Fruit fly (Drosophila melanogaster) whole organism, embryonic: ENCODE data around the gene pyd.

Experiments
- Adf1 ChIP-seq: fragments of 200-800 bp; sonication (Bioruptor generic); IDR thresholded peaks from 2 replicates; pipeline ENCODE4 v1.3.6; 2022; ENCODE audit warnings: missing biosample characterization, missing genetic modification characterization
- Awh ChIP-seq: fragments of 200-800 bp; sonication (Bioruptor generic); IDR thresholded peaks from 2 replicates; pipeline ENCODE4, ENCODE4 v1.3.6; 2022; ENCODE audit warnings: missing biosample characterization, missing genetic modification characterization
- CG12219 ChIP-seq: fragments of 200-800 bp; sonication (Bioruptor generic); optimal IDR thresholded peaks from 3 replicates; lab custom pipeline; 2018; ENCODE audit warnings: missing biosample characterization, mild to moderate bottlenecking, missing genetic modification characterization
- CG12299 ChIP-seq: fragments of 200-800 bp; sonication (Bioruptor generic); optimal IDR thresholded peaks from 2 replicates; lab custom pipeline; 2018; ENCODE audit warnings: missing biosample characterization, mild to moderate bottlenecking, missing genetic modification characterization
- CG1233 ChIP-seq: fragments of 200-800 bp; sonication (Bioruptor generic); optimal IDR thresholded peaks from 4 replicates; lab custom pipeline; 2018; ENCODE audit warnings: missing biosample characterization, mild to moderate bottlenecking, missing genetic modification characterization
- CG12942 ChIP-seq: fragments of 200-800 bp; sonication (Bioruptor generic); optimal IDR thresholded peaks from 3 replicates; lab custom pipeline; 2016; ENCODE audit warnings: missing biosample characterization, missing genetic modification characterization
- CG13624 ChIP-seq: fragments of 200-800 bp; sonication (Bioruptor generic); optimal IDR thresholded peaks from 2 replicates; lab custom pipeline; 2016; ENCODE audit warnings: missing biosample characterization, missing genetic modification characterization
- CG13894 ChIP-seq: fragments of 200-800 bp; sonication (Bioruptor generic); optimal IDR thresholded peaks from 3 replicates; lab custom pipeline; 2018; ENCODE audit warnings: missing biosample characterization, mild to moderate bottlenecking, missing genetic modification characterization, moderate library complexity
- CG1603 ChIP-seq: fragments of 200-800 bp; sonication (Bioruptor generic); optimal IDR thresholded peaks from 2 replicates; lab custom pipeline; 2019; ENCODE audit warnings: missing biosample characterization, mild to moderate bottlenecking, missing genetic modification characterization, moderate library complexity
- CG17568 ChIP-seq: fragments of 200-800 bp; sonication (Bioruptor generic); optimal IDR thresholded peaks from 2 replicates; lab custom pipeline; 2018; ENCODE audit warnings: missing biosample characterization, mild to moderate bottlenecking, missing genetic modification characterization, moderate library complexity
- CG3407 ChIP-seq: fragments of 200-800 bp; sonication (Bioruptor generic); optimal IDR thresholded peaks from 2 replicates; lab custom pipeline; 2018; ENCODE audit warnings: missing biosample characterization, mild to moderate bottlenecking, missing genetic modification characterization
- CG43689 ChIP-seq: fragments of 200-800 bp; sonication (Bioruptor generic); IDR thresholded peaks from 2 replicates; pipeline ENCODE4 v1.3.6; 2022; ENCODE audit warnings: missing biosample characterization, missing genetic modification characterization
- CG4404 ChIP-seq: fragments of 200-800 bp; sonication (Bioruptor generic); IDR thresholded peaks from 2 replicates; pipeline ENCODE4 v1.3.6; 2022; ENCODE audit warnings: missing biosample characterization, missing genetic modification characterization
- CG6254 ChIP-seq: fragments of 200-800 bp; sonication (Bioruptor generic); optimal IDR thresholded peaks from 3 replicates; lab custom pipeline; 2017; ENCODE audit warnings: mild to moderate bottlenecking, missing biosample characterization, missing genetic modification reagents, missing genetic modification characterization
- CG6272 ChIP-seq: fragments of 200-800 bp; sonication (Bioruptor generic); IDR thresholded peaks from 2 replicates; pipeline ENCODE4 v1.3.6; 2022; ENCODE audit warnings: missing biosample characterization, missing genetic modification characterization
- CG6854 ChIP-seq: fragments of 200-800 bp; sonication (Bioruptor generic); optimal IDR thresholded peaks from 3 replicates; lab custom pipeline; 2017; ENCODE audit warnings: missing biosample characterization, mild to moderate bottlenecking, missing genetic modification characterization
- CG9817 ChIP-seq: fragments of 200-800 bp; sonication (Bioruptor generic); optimal IDR thresholded peaks from 2 replicates; lab custom pipeline; 2018; ENCODE audit warnings: missing biosample characterization, mild to moderate bottlenecking, missing genetic modification characterization, moderate library complexity
- Dip3 ChIP-seq: fragments of 200-800 bp; sonication (Bioruptor generic); optimal IDR thresholded peaks from 3 replicates; lab custom pipeline; 2016; ENCODE audit warnings: missing biosample characterization, missing genetic modification characterization
- Ets97D ChIP-seq: fragments of 200-800 bp; sonication (Bioruptor generic); optimal IDR thresholded peaks from 3 replicates; lab custom pipeline; 2016; ENCODE audit warnings: missing biosample characterization, missing genetic modification characterization
- H2.0 ChIP-seq: fragments of 200-800 bp; sonication (Bioruptor generic); IDR thresholded peaks from 2 replicates; pipeline ENCODE4 v1.3.6; 2022; ENCODE audit warnings: missing biosample characterization, missing genetic modification characterization
- HLH54F ChIP-seq: fragments of 200-800 bp; sonication (Bioruptor generic); optimal IDR thresholded peaks from 3 replicates; lab custom pipeline; 2016; ENCODE audit warnings: missing biosample characterization, missing genetic modification characterization
- Hr3 ChIP-seq: fragments of 200-800 bp; sonication (Bioruptor generic); optimal IDR thresholded peaks from 3 replicates; lab custom pipeline; 2016; ENCODE audit warnings: missing biosample characterization, missing genetic modification characterization
- MTF-1 ChIP-seq: fragments of 200-800 bp; sonication (Bioruptor generic); optimal IDR thresholded peaks from 2 replicates; lab custom pipeline; 2018; ENCODE audit warnings: missing biosample characterization, mild to moderate bottlenecking, missing genetic modification characterization, borderline replicate concordance
- Meics ChIP-seq: fragments of 200-800 bp; sonication (Bioruptor generic); optimal IDR thresholded peaks from 2 replicates; lab custom pipeline; 2017; ENCODE audit warnings: missing biosample characterization, mild to moderate bottlenecking, missing genetic modification characterization
- Sry-δ ChIP-seq: fragments of 200-800 bp; sonication (Bioruptor generic); optimal IDR thresholded peaks from 2 replicates; lab custom pipeline; 2016; ENCODE audit warnings: missing biosample characterization, missing genetic modification characterization
- TFAM ChIP-seq: fragments of 200-800 bp; sonication (Bioruptor generic); optimal IDR thresholded peaks from 2 replicates; lab custom pipeline; 2017; ENCODE audit warnings: missing biosample characterization, missing genetic modification characterization, inconsistent platforms
- ash1 ChIP-seq: fragments of 200-800 bp; sonication (Bioruptor generic); optimal IDR thresholded peaks from 2 replicates; lab custom pipeline; 2018; ENCODE audit warnings: missing biosample characterization, mild to moderate bottlenecking, missing genetic modification characterization
- cato ChIP-seq: fragments of 200-800 bp; sonication (Bioruptor generic); optimal IDR thresholded peaks from 2 replicates; lab custom pipeline; 2016; ENCODE audit warnings: missing biosample characterization, missing genetic modification characterization, borderline replicate concordance
- chn ChIP-seq: fragments of 200-800 bp; sonication (Bioruptor generic); optimal IDR thresholded peaks from 2 replicates; lab custom pipeline; 2016; ENCODE audit warnings: missing biosample characterization, missing genetic modification characterization
- crol ChIP-seq: fragments of 200-800 bp; sonication (Bioruptor generic); IDR thresholded peaks from 2 replicates; pipeline ENCODE4 v1.3.6; 2022; ENCODE audit warnings: missing biosample characterization, missing genetic modification characterization
- disco-r ChIP-seq: fragments of 200-800 bp; sonication (Bioruptor generic); optimal IDR thresholded peaks from 2 replicates; lab custom pipeline; 2016; ENCODE audit warnings: missing biosample characterization, missing genetic modification characterization
- ewg ChIP-seq: fragments of 200-800 bp; sonication (Bioruptor generic); optimal IDR thresholded peaks from 3 replicates; lab custom pipeline; 2017; ENCODE audit warnings: mild to moderate bottlenecking, missing biosample characterization, missing genetic modification reagents, missing genetic modification characterization
- gce ChIP-seq: fragments of 200-800 bp; sonication (Bioruptor generic); IDR thresholded peaks from 3 replicates; pipeline ENCODE4 v1.3.6; 2022; ENCODE audit warnings: missing biosample characterization, missing genetic modification characterization
- gem ChIP-seq: fragments of 200-800 bp; sonication (Bioruptor generic); optimal IDR thresholded peaks from 2 replicates; lab custom pipeline; 2019; ENCODE audit warnings: missing biosample characterization, mild to moderate bottlenecking, missing genetic modification characterization, moderate library complexity
- grau ChIP-seq: fragments of 200-800 bp; optimal IDR thresholded peaks from 3 replicates; lab custom pipeline; 2019; ENCODE audit warnings: missing biosample characterization, mild to moderate bottlenecking, missing genetic modification characterization, moderate library complexity
- gt ChIP-seq: fragments of 200-800 bp; sonication (Bioruptor generic); IDR thresholded peaks from 2 replicates; pipeline ENCODE4 v1.3.6; 2022; ENCODE audit warnings: missing biosample characterization, missing genetic modification characterization
- her ChIP-seq: fragments of 200-800 bp; sonication (Bioruptor generic); optimal IDR thresholded peaks from 2 replicates; lab custom pipeline; 2016; ENCODE audit warnings: missing biosample characterization, missing genetic modification characterization
- knrl ChIP-seq: fragments of 200-800 bp; sonication (Bioruptor generic); IDR thresholded peaks from 3 replicates; pipeline ENCODE4 v1.3.6; 2022; ENCODE audit warnings: missing biosample characterization, missing genetic modification characterization; ENCODE audit not compliant: partially characterized antibody
- lbe ChIP-seq: fragments of 200-800 bp; sonication (Bioruptor generic); optimal IDR thresholded peaks from 2 replicates; lab custom pipeline; 2016; ENCODE audit warnings: missing biosample characterization, mild to moderate bottlenecking, missing genetic modification characterization
- nerfin-2 ChIP-seq: fragments of 200-800 bp; sonication (Bioruptor generic); IDR thresholded peaks from 2 replicates; pipeline ENCODE4 v1.3.6; 2022; ENCODE audit warnings: missing biosample characterization, missing genetic modification characterization; ENCODE audit not compliant: partially characterized antibody
- pho ChIP-seq: fragments of 200-800 bp; sonication (Bioruptor generic); optimal IDR thresholded peaks from 2 replicates; lab custom pipeline; 2016; ENCODE audit warnings: missing biosample characterization, missing genetic modification characterization
- ranshi ChIP-seq: fragments of 200-800 bp; sonication (Bioruptor generic); IDR thresholded peaks from 2 replicates; pipeline ENCODE4 v1.3.6; 2022; ENCODE audit warnings: missing biosample characterization, missing genetic modification characterization
- row ChIP-seq: fragments of 200-800 bp; sonication (Bioruptor generic); IDR thresholded peaks from 3 replicates; pipeline ENCODE4 v1.3.6; 2022; ENCODE audit warnings: missing biosample characterization, missing genetic modification characterization
- salm ChIP-seq: fragments of 200-800 bp; sonication (Bioruptor generic); optimal IDR thresholded peaks from 2 replicates; lab custom pipeline; 2018; ENCODE audit warnings: missing biosample characterization, mild to moderate bottlenecking, missing genetic modification characterization
- sens ChIP-seq: fragments of 200-800 bp; sonication (Bioruptor generic); peaks from one replicate; lab custom pipeline; 2016; ENCODE audit warnings: missing biosample characterization, missing genetic modification characterization
- slbo ChIP-seq: fragments of 200-800 bp; sonication (Bioruptor generic); IDR thresholded peaks from 2 replicates; pipeline ENCODE4 v1.3.6; 2022; ENCODE audit warnings: missing biosample characterization, missing genetic modification characterization
- slou ChIP-seq: fragments of 200-800 bp; sonication (Bioruptor generic); optimal IDR thresholded peaks from 3 replicates; lab custom pipeline; 2016; ENCODE audit warnings: missing biosample characterization, missing genetic modification characterization
- stc ChIP-seq: fragments of 200-800 bp; sonication (Bioruptor generic); IDR thresholded peaks from 2 replicates; pipeline ENCODE4 v1.3.6; 2022; ENCODE audit warnings: missing biosample characterization, missing genetic modification characterization
- ttk ChIP-seq: fragments of 200-800 bp; sonication (Bioruptor generic); IDR thresholded peaks from 2 replicates; pipeline ENCODE4 v2.1.2; 2022; ENCODE audit warnings: missing biosample characterization, missing genetic modification characterization
- zen2 ChIP-seq: fragments of 200-800 bp; sonication (Bioruptor generic); IDR thresholded peaks from 3 replicates; pipeline ENCODE4 v1.3.6; 2022; ENCODE audit warnings: missing biosample characterization, missing genetic modification characterization; ENCODE audit not compliant: partially characterized antibody

The pyd gene

dm6 chr3R:8925924-8926553 lies 5.7 kb downstream of the pyd start (continued):
- TF ChIP-seq gce (GFP tag; lab: Robert Waterston, UW): peak; percentile 64; the same call in 1 of the 3 replicates
- peak; percentile 68 for TF ChIP-seq gt (GFP tag; lab: Robert Waterston, UW)
- TF ChIP-seq Hr3 (GFP tag; lab: Kevin White, UChicago): peak; percentile 5
- peak; percentile 52; the same call in 1 of the 2 replicates for TF ChIP-seq stc (GFP tag; lab: Robert Waterston, UW)
- TF ChIP-seq ash1 (GFP tag; lab: Kevin White, UChicago): no peak
- peak; percentile 63 for TF ChIP-seq CG4404 (GFP tag; lab: Robert Waterston, UW)
- no peak for TF ChIP-seq H2.0
- no peak for TF ChIP-seq CG43689 (GFP tag; lab: Robert Waterston, UW)
- peak; percentile 1 for TF ChIP-seq Ets97D (GFP tag; lab: Kevin White, UChicago)
- no peak for TF ChIP-seq pho (GFP tag; lab: Kevin White, UChicago)
- TF ChIP-seq CG9817 (tag; lab: Kevin White, UChicago): peak; percentile 9
- TF ChIP-seq disco-r (GFP tag; lab: Kevin White, UChicago): no peak
- TF ChIP-seq sens (GFP tag; lab: Kevin White, UChicago): peak; percentile 96
- TF ChIP-seq zen2 (GFP tag; lab: Robert Waterston, UW): no peak
- peak; percentile 50 for TF ChIP-seq CG17568 (GFP tag; lab: Kevin White, UChicago)
- no peak for TF ChIP-seq nerfin-2 (GFP tag; lab: Robert Waterston, UW)
- TF ChIP-seq Awh (GFP tag; lab: Robert Waterston, UW): peak; percentile 86
- TF ChIP-seq salm (tag; lab: Kevin White, UChicago): no peak
- TF ChIP-seq chn (GFP tag; lab: Kevin White, UChicago): peak; percentile 57
- TF ChIP-seq CG13624 (GFP tag; lab: Kevin White, UChicago): no peak
- peak; percentile 72 for TF ChIP-seq row
- peak; percentile 58 for TF ChIP-seq CG12219 (GFP tag; lab: Kevin White, UChicago)
- no peak for TF ChIP-seq Dip3 (GFP tag; lab: Kevin White, UChicago)
- peak; percentile 43 for TF ChIP-seq TFAM (GFP tag; lab: Kevin White, UChicago)
- TF ChIP-seq CG12942 (GFP tag; lab: Kevin White, UChicago): no peak
- TF ChIP-seq CG1233 (GFP tag; lab: Kevin White, UChicago): peak; percentile 81
- peak; percentile 30 for TF ChIP-seq HLH54F (GFP tag; lab: Kevin White, UChicago)
- no peak for TF ChIP-seq knrl
- 0 out of 2 replicates have a peak, but pooled peaks have one; percentile 15 for TF ChIP-seq slbo (GFP tag; lab: Robert Waterston, UW)
- TF ChIP-seq CG12299 (tag; lab: Kevin White, UChicago): no peak
- TF ChIP-seq ewg (GFP tag; lab: Kevin White, UChicago): peak; percentile 28
- TF ChIP-seq ttk (GFP tag; lab: Robert Waterston, UW): peak; percentile 54
- peak; percentile 34 for TF ChIP-seq CG3407 (GFP tag; lab: Kevin White, UChicago)
- TF ChIP-seq Sry-δ (GFP tag; lab: Kevin White, UChicago): peak; percentile 35
- peak; percentile 97 for TF ChIP-seq grau
- TF ChIP-seq her: peak; percentile 1
- TF ChIP-seq CG13894 (tag; lab: Kevin White, UChicago): no peak
- TF ChIP-seq CG6854 (GFP tag; lab: Kevin White, UChicago): no peak
- no peak for TF ChIP-seq Meics (GFP tag; lab: Kevin White, UChicago)
- no peak; the same call in 1 of the 2 replicates for TF ChIP-seq CG6272 (GFP tag; lab: Robert Waterston, UW)
- TF ChIP-seq Adf1 (GFP tag; lab: Robert Waterston, UW): no peak
- no peak for TF ChIP-seq MTF-1
- no peak; the same call in 1 of the 2 replicates for TF ChIP-seq ranshi (GFP tag; lab: Robert Waterston, UW)
- peak; percentile 81 for TF ChIP-seq CG6254 (GFP tag; lab: Kevin White, UChicago)
- TF ChIP-seq gem: peak; percentile 67
- no peak for TF ChIP-seq slou (GFP tag; lab: Kevin White, UChicago)
- peak; percentile 97 for TF ChIP-seq lbe (GFP tag; lab: Kevin White, UChicago)
- TF ChIP-seq CG1603 (tag; lab: Kevin White, UChicago): peak; percentile 78
- TF ChIP-seq cato (GFP tag; lab: Kevin White, UChicago): peak; percentile 20
- TF ChIP-seq crol (GFP tag; lab: Robert Waterston, UW): no peak
